Worm (Caenorhabditis elegans): ENCODE measurements around the gene R09F10.1.

DNA sequence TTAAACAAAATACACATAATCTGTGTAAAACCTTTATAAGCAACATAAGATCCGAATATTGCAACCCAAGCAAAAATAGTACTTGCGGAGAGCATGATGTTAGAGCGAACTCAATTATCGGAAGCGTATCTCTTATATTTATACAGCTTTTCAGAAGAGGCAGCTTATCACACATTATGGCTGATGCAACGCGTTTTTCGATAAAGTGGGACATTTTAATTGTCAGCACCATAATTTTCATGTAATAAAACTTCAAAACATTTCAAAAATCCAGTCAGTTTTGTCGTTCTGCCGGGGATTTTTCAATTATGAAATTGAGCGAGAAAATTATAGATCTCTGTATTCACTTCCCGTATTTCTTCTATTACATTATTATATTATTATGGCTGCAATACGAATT lies 22.9 kb downstream of the R09F10.1 start, which contains the start of gene drd-5:
- no peak for TF ChIP-seq alr-1 (tag; optimal IDR thresholded peaks at IDR 0.05; ENCODE audit: borderline replicate concordance)
- TF ChIP-seq pax-3 (tag; optimal IDR thresholded peaks at IDR 0.05), result no peak
- TF ChIP-seq jun-1 (tag; optimal IDR thresholded peaks at IDR 0.05), result no peak
- no peak for TF ChIP-seq nhr-237 (tag; optimal IDR thresholded peaks at IDR 0.05)
- no peak for TF ChIP-seq skn-1 (tag; optimal IDR thresholded peaks at IDR 0.05)
- TF ChIP-seq unc-130 (tag; optimal IDR thresholded peaks at IDR 0.05), result no peak
- no peak for TF ChIP-seq fos-1 (tag; optimal IDR thresholded peaks at IDR 0.05)
- TF ChIP-seq egl-13 (tag; optimal IDR thresholded peaks at IDR 0.05), result no peak
